Worm (Caenorhabditis elegans): ENCODE results near the gene Y57A10C.8.
A peak's percentile ranks its signal among the peaks of the same experiment; 100 is the strongest.

Gene Y57A10C.8

DNA sequence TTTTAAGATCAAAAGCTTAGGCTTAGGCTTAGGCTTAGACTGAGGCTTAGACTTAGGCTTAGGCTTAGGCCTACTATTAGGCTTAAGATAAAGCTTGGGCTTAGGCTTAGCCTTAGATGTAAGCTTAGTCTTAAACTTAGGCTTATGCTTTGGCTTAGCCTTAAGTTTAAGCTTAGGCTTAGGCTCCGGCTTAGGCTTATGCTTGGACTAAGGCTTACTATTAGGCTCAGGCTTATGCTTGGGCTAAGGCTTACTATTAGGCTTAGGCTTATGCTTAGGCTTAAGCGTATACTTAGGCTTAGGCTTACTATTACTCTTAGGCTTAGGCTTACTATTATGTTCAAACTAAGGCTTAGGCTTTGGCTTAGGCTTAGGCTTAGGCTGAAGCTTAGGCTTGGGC is 7.1 kb upstream of the Y57A10C.8 start:
- TF ChIP-seq ham-2 (GFP tag; optimal IDR thresholded peaks at IDR 0.05) (peak; percentile 65), ces-1 (GFP tag; optimal IDR thresholded peaks at IDR 0.05) (no peak), mab-5 (tag; optimal IDR thresholded peaks at IDR 0.05) (no peak)

DNA sequence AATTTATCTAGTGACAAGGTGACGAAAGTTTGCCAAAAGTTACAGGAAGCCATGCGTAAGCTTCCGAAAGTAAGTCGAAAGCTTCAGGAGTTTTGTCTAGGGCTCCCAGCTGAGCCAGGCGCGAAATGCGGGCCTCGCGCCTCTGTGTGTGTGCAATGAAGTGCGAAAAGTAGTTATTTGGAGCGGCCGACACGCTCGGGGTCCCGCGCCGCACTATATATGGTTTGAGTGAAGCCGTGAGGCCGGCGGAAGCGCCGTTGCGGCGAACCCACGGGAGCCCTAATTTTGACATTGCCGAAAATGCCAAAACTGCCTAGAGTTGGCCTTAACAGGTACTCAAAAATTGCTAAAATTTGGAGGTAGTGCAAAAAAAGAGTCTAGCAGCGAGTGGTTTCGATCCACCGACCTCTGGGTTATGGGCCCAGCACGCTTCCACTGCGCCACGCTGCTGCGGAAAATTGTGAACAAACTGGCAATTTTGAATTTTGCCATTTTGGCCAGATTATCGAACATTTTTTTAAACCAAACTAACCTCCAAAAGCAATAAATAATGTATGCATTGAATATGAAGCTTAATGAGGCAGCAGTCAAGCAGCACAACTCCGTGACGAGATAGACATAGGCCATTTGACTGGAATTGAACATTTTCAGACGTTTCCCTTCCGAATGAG is 5.7 kb upstream of the Y57A10C.8 start:
- no peak for TF ChIP-seq zip-8 (tag; optimal IDR thresholded peaks at IDR 0.05)
- no peak for TF ChIP-seq ces-1 (GFP tag; optimal IDR thresholded peaks at IDR 0.05)
- no peak for TF ChIP-seq tbx-8 (GFP tag; optimal IDR thresholded peaks at IDR 0.05)
- TF ChIP-seq ceh-83 (GFP tag; optimal IDR thresholded peaks at IDR 0.05), result no peak
- no peak for TF ChIP-seq sem-2 (GFP tag; optimal IDR thresholded peaks at IDR 0.05)
- no peak for TF ChIP-seq blmp-1 (tag; optimal IDR thresholded peaks at IDR 0.05)
- TF ChIP-seq nhr-28 (tag; optimal IDR thresholded peaks at IDR 0.05), result no peak

ce11 chrII:12432356-12432755 is 2.7 kb upstream of the Y57A10C.8 start, which contains the start of gene dct-12:
Gene dct-12, minus strand, starts transcription at chrII:12432456.
- no peak for TF ChIP-seq nhr-2 (tag; optimal IDR thresholded peaks at IDR 0.05)
- TF ChIP-seq zip-8 (tag; optimal IDR thresholded peaks at IDR 0.05), result no peak
- no peak for TF ChIP-seq bed-3 (GFP tag; optimal IDR thresholded peaks at IDR 0.05)
- no peak for TF ChIP-seq ceh-83 (GFP tag; optimal IDR thresholded peaks at IDR 0.05)
- no peak for TF ChIP-seq nhr-12 (tag; optimal IDR thresholded peaks at IDR 0.05)
- no peak for TF ChIP-seq ces-1 (GFP tag; optimal IDR thresholded peaks at IDR 0.05)
- no peak for TF ChIP-seq nhr-28 (tag; optimal IDR thresholded peaks at IDR 0.05)
- TF ChIP-seq elt-1 (tag; optimal IDR thresholded peaks at IDR 0.05; ENCODE audit: borderline replicate concordance, insufficient read depth), result no peak
- no peak for TF ChIP-seq M03D4.4 (tag; optimal IDR thresholded peaks at IDR 0.05)
- no peak for TF ChIP-seq tbx-8 (GFP tag; optimal IDR thresholded peaks at IDR 0.05)
- TF ChIP-seq lin-13 (tag; optimal IDR thresholded peaks at IDR 0.05), result no peak
- no peak for TF ChIP-seq pha-4 (tag; optimal IDR thresholded peaks at IDR 0.05)
- no peak for TF ChIP-seq elt-3 (tag; optimal IDR thresholded peaks at IDR 0.05)
- no peak for TF ChIP-seq drap-1 (GFP tag; optimal IDR thresholded peaks at IDR 0.05)
- TF ChIP-seq ham-2 (GFP tag; optimal IDR thresholded peaks at IDR 0.05), result no peak
- no peak for TF ChIP-seq mep-1 (tag; optimal IDR thresholded peaks at IDR 0.05)
- no peak for TF ChIP-seq blmp-1 (tag; optimal IDR thresholded peaks at IDR 0.05)
- TF ChIP-seq unc-39 (tag; optimal IDR thresholded peaks at IDR 0.05), result no peak
- TF ChIP-seq snpc-4 (tag; optimal IDR thresholded peaks at IDR 0.05), result no peak

DNA sequence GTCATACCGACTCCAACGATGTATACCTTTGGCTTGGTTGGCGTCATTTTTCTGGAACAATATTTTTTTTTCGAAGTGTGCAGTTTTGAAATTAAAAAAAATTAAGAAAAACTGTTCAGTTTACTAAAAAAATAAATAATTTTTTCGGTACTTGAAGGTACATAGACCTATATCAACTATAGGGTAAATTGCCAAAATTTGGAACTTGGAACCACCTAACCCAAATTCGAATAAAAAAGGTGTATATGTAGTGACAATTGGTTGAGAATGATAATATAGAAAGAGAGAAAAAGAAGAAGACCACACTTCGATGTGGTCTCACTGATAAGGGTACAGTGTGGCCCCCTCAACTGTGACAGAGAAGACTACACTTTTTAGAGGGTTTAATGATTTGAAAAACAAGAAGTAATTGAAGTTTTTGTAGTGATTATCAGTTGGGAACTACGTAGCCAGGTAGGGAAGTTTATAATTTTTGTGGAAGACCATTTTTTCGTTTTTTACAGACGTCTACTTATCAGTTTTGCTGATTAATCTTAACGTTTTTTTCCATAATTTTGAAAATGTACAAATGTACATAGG is 3.9 kb downstream of the Y57A10C.8 start, which contains the start of gene daf-22:
TSS of gene daf-22 (minus strand) at position 51 of the 579 bp plus-strand sequence.
- TF ChIP-seq snpc-4 (tag; optimal IDR thresholded peaks at IDR 0.05) (no peak), unc-120 (tag; optimal IDR thresholded peaks at IDR 0.05; ENCODE audit: poor library complexity, severe bottlenecking) (no peak), zip-8 (tag; optimal IDR thresholded peaks at IDR 0.05) (no peak), unc-62 (GFP tag; optimal IDR thresholded peaks at IDR 0.05) (no peak), elt-3 (tag; optimal IDR thresholded peaks at IDR 0.05) (no peak), nhr-2 (tag; optimal IDR thresholded peaks at IDR 0.05) (no peak), sem-2 (GFP tag; optimal IDR thresholded peaks at IDR 0.05) (no peak), elt-1 (tag; optimal IDR thresholded peaks at IDR 0.05; ENCODE audit: borderline replicate concordance, insufficient read depth) (no peak), tbx-8 (GFP tag; optimal IDR thresholded peaks at IDR 0.05) (no peak), flh-1 (GFP tag; optimal IDR thresholded peaks at IDR 0.05) (no peak), ham-2 (GFP tag; optimal IDR thresholded peaks at IDR 0.05) (no peak), nhr-28 (tag; optimal IDR thresholded peaks at IDR 0.05) (no peak), ces-1 (GFP tag; optimal IDR thresholded peaks at IDR 0.05) (no peak), unc-39 (tag; optimal IDR thresholded peaks at IDR 0.05) (no peak), nhr-12 (tag; optimal IDR thresholded peaks at IDR 0.05) (no peak)

DNA sequence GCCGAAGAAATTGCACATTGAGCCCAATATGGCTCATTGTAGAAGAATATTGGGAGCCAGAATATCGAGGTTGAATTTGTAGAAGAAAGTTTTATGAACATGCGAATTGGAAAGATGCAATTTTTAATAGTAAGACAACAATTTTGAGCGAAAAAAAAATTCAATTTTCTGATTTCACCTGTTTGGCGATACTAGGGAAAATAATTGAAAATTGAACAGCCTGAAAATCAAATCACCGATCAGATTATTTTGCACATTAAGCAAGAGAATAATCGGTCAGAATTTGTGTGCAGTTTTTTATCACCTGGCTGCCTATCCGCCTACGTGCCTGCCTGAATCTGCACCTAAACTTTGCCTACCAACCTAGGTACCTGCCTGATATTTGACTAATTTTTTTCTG is 9.2 kb downstream of the Y57A10C.8 start, which contains the start of gene sre-26:
TSS of gene sre-26 (minus strand) at position 101 of the 400 bp plus-strand sequence.
- TF ChIP-seq tbx-8 (GFP tag; optimal IDR thresholded peaks at IDR 0.05), result no peak
- no peak for TF ChIP-seq ztf-11 (tag; optimal IDR thresholded peaks at IDR 0.05)
- TF ChIP-seq M03D4.4 (tag; optimal IDR thresholded peaks at IDR 0.05), result no peak
- no peak for TF ChIP-seq hlh-1 (tag; optimal IDR thresholded peaks at IDR 0.05)
- TF ChIP-seq nhr-2 (tag; optimal IDR thresholded peaks at IDR 0.05), result no peak
- TF ChIP-seq unc-39 (tag; optimal IDR thresholded peaks at IDR 0.05), result no peak
- TF ChIP-seq ceh-83 (GFP tag; optimal IDR thresholded peaks at IDR 0.05), result no peak
- TF ChIP-seq nhr-237 (tag; optimal IDR thresholded peaks at IDR 0.05), result no peak
- no peak for TF ChIP-seq mep-1 (tag; optimal IDR thresholded peaks at IDR 0.05)
- no peak for TF ChIP-seq mls-2 (tag; optimal IDR thresholded peaks at IDR 0.05)
- TF ChIP-seq elt-1 (tag; optimal IDR thresholded peaks at IDR 0.05; ENCODE audit: borderline replicate concordance, insufficient read depth), result no peak
- TF ChIP-seq cnd-1 (tag; optimal IDR thresholded peaks at IDR 0.05), result no peak
- TF ChIP-seq ceh-43 (GFP tag; optimal IDR thresholded peaks at IDR 0.05), result no peak
- TF ChIP-seq zip-8 (tag; optimal IDR thresholded peaks at IDR 0.05), result no peak
- no peak for TF ChIP-seq nhr-28 (tag; optimal IDR thresholded peaks at IDR 0.05)
- no peak for TF ChIP-seq unc-120 (tag; optimal IDR thresholded peaks at IDR 0.05; ENCODE audit: poor library complexity, severe bottlenecking)

All from whole organism, mixed stage, embryonic.